Fruit fly (Drosophila melanogaster): ENCODE results near the gene Naxe.

Gene Naxe

DNA sequence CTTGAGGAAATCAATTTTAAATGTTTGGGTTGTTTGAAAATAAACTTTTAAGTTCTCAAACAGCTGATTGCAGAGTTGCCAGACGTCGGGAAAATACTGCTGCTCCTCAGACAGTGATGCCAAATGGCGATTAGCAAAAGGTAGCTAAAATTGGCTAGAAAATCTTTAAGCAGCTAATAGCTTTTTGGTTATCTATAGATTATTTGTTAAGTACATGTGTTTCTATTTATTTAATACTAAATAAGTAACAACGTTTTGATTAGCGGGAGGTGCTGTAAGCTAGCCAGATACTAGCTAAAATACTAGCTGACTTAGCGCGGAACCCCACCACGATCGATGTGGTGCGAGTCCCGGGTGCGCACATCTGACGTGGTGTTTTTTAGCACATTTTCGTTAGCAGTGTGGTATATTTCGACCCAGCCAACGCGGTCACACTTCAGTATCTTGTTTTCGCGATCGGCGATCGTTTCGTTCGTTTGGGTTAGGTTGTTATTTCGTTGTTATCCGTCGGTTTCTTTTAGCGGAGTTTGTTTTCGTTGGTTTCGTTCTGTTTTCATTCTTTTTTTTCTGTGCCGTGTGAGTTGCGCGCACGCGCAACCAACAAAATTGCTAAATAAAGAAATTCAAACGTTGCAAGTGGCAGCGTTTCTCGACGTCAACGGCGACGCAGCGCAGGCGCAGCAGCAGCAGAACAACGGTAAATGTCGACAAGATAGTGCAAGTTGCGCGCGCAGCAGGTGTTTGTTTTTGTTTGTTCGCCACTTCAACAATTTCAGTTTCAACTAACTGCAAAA is at the start of gene Naxe, which contains the start of gene RhoU:
Gene Naxe (minus strand): TSS at position 77 of the 794 bp plus-strand sequence.
Gene RhoU (plus strand): TSS at position 433 of the 794 bp plus-strand sequence.
- TF ChIP-seq noc (tag; optimal IDR thresholded peaks at IDR 0.05), result no peak

DNA sequence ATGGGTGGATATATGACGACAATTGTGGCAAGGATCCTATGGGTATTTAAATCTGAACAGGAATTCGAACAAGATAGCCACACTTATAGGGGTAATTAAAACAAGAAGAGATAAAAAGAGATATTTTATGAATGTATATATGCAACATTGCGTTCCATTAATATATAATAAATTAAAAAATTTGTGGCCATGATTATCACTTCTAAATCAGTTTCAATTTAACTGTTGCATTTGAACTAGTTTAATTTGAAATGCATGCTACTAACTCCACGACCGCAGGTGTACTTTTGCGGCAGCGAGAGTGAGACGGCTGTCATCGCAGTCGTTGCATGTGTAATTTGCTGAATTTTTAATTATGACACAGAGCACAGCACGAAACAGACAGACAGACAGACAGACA is 41.2 kb upstream of the Naxe start:
- no peak for TF ChIP-seq noc (tag; optimal IDR thresholded peaks at IDR 0.05)

DNA sequence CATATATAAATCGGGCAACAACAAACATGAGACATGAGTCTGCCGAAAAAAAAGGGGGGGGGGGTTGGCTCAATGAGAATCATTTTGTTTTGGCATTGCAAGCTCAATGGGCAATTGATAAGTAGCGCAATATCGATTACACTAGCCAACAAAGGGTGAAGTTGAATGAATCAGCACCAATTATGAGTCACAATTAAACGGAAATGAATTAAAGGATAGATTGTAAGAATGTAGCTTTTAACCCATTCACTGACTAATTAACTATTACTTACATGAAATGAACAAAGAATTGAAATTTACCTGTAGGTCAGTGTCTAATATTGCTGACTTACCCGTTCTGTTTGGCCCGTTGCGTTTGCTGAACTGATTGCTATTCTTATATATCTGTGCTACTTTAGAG is 39.7 kb upstream of the Naxe start:
- TF ChIP-seq noc (tag; optimal IDR thresholded peaks at IDR 0.05), result no peak

DNA sequence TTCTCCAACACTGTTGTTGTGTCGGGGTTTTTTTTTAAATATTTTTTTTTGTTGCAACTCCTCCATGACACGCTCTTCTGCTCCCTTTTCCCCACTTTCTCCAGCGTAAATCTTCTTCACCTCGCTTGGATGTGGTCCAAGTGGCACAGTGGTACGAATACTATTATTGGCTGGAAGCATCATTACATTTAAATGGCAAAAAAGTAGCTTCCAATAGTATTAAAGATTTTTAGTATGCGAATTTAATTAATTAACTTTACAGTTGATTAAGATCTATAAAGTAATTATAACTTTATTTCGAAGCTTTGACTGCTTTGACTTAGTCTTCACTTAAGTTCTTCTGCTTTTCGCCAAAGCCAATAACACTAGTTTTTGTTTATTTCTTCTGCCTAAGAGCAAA is 32.4 kb upstream of the Naxe start:
- TF ChIP-seq noc (tag; optimal IDR thresholded peaks at IDR 0.05), result no peak

DNA sequence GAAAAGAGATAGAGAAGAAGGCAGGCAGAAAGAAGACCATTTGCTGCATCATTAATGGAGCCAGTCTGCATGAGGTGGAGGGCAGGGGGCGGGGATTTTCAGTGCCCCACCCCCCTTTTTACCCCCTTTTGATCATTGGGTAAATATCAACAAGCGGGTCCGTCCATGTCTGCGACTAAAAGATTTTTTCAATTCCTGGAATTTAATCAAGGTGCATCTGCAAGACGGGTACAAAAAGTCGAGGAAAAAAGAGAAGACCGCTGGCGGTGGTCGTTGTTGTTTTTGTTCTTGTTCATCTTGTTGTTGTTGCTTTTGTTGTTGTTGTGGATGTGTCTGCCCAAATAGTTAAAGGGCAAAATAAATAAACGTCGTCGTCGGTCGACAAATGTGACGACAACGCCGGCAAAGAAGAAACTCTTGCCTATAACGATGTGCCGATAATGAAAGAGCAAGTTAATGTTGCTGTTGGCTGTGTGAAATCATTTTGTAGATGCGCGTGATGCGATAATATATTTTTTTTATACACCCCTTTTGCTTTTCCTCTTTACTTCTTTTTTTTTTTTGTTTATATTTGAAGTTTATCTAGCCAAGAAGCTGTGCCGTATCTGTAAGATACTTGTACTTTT is 29.7 kb upstream of the Naxe start:
- TF ChIP-seq noc (tag; optimal IDR thresholded peaks at IDR 0.05), result no peak

DNA sequence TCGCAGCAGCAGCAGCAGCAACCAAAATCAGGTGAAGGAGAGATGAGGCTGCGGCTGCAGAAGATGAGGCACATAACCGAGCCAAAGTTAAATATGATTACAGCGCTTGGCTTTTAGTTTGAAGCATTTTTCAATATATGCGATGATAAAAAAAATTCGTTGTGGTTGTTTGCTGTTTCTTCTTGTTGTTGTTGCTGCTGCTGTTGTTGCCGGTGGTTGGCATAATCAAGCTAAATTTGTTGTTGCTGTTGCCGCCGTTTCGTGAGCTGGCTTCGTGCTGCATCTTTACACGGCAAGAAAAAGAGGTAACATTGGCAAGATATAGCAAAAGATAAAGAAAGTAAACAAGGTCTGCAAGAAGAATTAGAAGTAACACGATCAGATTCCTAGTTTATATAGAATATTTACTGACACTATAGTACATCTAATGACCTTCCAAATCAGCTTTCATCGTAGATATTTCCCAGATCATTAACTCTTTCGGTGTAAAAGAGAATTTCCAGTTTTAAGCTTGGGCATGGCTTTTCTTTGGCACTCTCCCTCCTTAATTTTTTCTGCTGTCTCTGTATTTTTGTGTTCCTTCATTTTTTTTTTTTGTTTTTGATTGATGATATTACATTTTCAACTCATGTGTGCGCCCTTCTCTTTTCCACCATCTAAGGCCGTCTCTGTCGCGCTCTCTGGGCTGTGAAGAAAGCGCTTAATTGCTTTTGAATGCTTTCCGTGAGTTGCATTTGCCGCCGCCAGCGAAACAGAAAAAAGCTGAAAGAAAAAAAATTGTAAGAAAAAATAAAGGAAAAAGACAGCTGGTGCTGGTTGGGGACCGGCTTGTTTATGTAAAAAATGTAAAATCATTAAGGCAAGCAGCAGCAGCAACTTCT is 28.2 kb upstream of the Naxe start:
- TF ChIP-seq noc (tag; optimal IDR thresholded peaks at IDR 0.05), result no peak

DNA sequence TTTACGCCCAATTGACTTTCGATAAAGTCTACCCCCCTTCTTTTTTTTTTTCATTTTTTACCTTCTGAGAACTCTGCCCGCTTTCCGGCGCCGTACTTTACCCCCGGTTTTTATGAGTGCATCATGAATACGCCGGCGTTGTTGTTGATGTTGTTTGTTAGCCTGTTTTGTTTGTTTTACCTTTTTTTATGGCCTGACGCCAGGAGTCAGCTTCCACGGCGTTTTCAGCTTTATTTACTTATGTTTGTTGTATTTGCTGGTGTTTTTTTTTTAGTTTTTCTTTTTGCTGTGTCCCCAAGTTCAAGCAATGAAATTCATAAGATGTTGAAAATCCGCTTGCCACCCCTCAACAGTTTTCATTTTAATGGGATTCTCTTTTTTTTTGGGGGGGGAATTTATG is 24.9 kb upstream of the Naxe start:
- no peak for TF ChIP-seq noc (tag; optimal IDR thresholded peaks at IDR 0.05)

DNA sequence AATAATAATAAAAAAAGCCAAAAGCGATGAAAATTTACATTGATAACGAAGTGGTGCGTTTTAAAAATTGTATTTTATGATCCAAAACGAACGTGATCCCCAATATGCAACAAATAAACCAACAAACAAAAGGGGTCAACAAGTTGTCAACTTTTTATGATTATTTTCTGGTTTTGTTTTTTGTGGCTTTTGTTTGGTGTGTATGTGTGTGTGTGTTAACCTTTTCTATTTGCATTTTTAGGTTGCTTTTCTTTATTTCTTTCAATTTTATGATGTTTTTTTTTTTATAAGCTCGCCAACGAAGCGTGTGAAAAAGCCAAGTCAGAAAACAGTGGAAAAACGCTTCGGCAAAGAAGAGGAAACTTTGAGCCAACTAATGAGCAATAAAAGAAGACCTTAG is 22.3 kb upstream of the Naxe start:
- no peak for TF ChIP-seq noc (tag; optimal IDR thresholded peaks at IDR 0.05)

DNA sequence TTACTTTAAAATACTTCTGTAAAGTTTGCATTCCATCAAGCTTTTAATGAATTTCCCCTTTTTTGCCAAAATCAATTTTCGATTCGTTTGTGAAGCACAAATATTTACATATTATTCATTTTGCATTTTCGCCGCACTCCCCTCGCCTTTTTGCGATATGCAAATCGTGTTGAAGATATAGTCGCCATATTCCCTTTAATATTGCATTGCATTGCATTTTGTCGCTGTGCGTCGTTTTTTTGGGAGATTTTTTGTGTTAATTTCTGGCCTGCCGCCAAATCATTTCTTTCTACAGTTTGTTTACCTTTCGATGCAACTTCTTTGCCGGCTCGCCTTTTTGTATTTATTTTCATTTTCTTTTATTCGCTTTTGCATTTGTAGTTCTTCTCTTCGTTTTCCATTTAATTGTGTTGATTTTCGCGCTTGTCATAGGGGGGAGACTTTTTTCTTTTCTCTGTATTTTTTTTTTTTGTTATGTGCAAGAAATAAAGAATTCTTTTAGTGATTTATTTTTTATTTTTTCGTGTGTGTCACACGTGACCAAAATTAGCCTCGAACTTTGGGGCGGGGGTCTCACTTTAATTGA is 20.7 kb upstream of the Naxe start:
- TF ChIP-seq noc (tag; optimal IDR thresholded peaks at IDR 0.05), result no peak

DNA sequence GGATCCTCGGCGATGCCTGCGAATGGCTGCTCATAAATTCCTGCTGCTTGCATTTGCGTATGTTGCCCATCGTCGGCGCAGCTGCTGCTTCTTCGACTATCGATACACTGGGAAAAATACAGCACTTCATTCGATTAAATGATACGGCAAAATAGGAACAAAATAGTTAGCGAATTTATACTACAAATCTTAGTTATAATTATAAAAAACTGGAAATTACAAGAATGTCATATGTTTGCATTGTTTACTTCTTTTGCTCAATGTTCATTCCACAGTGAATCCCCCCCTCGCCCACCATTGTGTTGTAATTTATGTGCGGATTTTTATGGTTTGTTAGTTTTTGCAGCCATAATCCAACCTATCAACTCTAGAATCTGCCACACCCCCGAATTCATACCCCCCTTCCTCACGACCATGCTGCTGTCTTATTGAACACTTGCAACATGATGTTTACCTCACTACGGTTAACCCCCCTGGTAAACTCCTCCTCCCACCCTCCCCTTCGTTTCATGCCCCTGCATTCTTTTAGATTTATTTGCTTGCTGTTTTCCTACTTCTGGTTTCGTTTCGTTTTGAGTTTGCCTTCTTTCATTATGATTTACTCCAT is 19.8 kb upstream of the Naxe start:
- no peak for TF ChIP-seq noc (tag; optimal IDR thresholded peaks at IDR 0.05)

DNA sequence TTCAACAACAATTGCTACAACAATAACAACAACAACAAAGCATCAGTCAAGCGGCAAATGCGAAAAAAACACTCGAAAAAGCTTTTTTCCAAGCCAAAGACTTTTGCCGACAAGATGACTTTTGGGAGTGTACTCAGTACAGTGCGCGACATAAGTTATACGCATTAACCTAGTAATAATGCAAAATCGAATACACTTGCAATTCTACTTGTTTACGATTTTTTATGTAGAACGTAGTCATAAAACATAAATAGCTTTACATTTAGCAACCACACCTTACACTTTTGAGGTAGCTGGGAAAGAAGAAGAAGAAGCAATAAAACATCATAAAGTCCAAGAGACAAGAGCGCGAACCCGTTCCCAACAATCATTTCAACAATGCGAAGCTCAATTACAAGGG is 18.5 kb upstream of the Naxe start:
- TF ChIP-seq noc (tag; optimal IDR thresholded peaks at IDR 0.05), result no peak

DNA sequence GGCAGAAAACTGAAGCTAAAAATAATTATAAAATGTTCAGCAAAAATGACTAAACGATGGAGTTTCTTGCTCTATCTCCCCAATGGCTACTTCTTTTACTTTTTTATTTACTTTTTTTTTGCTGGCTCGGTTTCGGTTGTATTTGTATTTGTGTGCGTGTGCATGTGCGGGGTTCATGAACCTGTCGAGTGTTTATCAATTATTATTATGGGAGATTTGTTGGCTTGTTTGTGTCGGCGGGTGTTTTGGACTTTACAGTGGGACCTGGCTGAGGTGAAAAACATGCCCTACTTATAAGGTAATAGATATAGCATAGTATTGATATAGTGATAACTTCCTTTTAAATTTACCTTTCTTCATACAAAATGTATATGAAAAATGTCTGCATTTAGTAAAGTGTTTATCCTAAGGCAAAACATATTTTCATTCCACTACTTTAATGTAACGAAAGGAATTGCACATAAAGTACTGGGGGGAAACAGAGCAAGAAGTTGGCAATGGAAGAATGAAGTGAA is 17.7 kb upstream of the Naxe start:
- TF ChIP-seq noc (tag; optimal IDR thresholded peaks at IDR 0.05), result no peak

DNA sequence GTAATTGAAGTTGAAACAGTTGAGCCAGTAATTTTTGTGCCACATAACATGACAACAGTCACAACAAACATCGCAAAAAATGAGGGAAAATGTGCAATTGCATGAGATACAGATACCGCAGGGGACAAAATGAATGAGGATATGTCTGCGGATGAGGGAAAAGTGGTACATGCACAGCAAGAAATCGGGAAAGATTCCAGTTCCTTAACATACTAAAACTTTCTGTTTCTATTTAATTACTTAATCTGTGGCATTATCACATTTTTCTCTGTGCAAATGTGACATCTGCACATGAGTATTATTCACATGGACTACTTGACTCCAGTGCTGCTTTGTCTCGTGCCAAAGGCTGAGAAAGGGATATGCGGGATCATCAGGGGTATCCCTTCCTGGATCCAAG is 6.8 kb upstream of the Naxe start:
- no peak for TF ChIP-seq noc (tag; optimal IDR thresholded peaks at IDR 0.05)

DNA sequence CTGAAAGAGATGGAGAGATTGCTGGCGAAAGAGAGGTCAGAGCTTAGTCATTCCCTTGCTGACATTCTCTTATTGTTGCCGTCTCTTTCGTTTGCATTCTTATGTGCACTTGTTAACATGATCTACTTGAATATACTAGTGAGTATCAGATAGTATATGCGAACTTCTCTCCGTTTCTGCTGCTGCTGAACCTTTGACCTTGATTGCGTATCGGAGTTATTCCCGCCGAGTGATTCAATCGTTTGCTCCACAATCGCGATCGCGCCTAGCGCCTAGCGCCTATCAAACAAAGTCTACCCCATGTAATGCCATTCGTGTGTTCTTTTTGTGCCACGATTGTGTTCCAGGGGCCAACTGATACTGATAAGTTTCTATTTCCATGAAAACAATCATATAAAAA is 3.2 kb upstream of the Naxe start:
- TF ChIP-seq noc (tag; optimal IDR thresholded peaks at IDR 0.05), result no peak

Data from whole organism, larva.